Fruit fly (Drosophila melanogaster): ENCODE results near the gene Rrp40.

DNA sequence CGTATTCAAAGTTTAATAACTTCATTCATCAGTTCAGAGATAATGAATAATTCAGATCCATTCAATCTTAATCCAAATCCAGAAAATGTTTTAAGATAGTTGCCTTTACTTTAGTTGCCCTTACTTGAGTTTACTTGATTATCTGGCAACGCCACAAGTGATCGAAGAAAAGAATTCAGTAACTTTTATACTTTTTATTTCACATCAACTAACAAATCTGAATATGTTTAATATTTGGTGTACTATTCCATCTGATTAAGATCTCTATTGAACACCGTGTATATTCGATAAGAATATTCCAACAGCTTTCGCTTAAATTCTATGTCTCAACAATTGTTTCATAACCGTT, 4.0 kb upstream of the Rrp40 start:
- no peak for TF ChIP-seq cwo (GFP tag; optimal IDR thresholded peaks at IDR 0.05)
- no peak for TF ChIP-seq CG6689 (GFP tag; IDR thresholded peaks at IDR 0.05)
- TF ChIP-seq CG16815 (GFP tag; optimal IDR thresholded peaks at IDR 0.05) = no peak
- TF ChIP-seq ash1 (GFP tag; optimal IDR thresholded peaks at IDR 0.05) = no peak
- no peak for TF ChIP-seq ssp (GFP tag; IDR thresholded peaks at IDR 0.05)
- no peak for TF ChIP-seq CG17802 (tag; optimal IDR thresholded peaks at IDR 0.05)
- TF ChIP-seq BEAF-32 (GFP tag; optimal IDR thresholded peaks at IDR 0.05) = peak; percentile 6
- TF ChIP-seq CG6654 (GFP tag; optimal IDR thresholded peaks at IDR 0.05) = no peak
- TF ChIP-seq CTCF (GFP tag; optimal IDR thresholded peaks at IDR 0.05) = no peak
- no peak for TF ChIP-seq CG1529 (GFP tag; optimal IDR thresholded peaks at IDR 0.05)
- no peak for TF ChIP-seq Lim3 (GFP tag; IDR thresholded peaks at IDR 0.05)
- TF ChIP-seq CG4820 (GFP tag; optimal IDR thresholded peaks at IDR 0.05) = no peak
- no peak for TF ChIP-seq Dek (tag; optimal IDR thresholded peaks at IDR 0.05)

Data from whole organism, embryonic.